Worm (Caenorhabditis elegans): Measurements from ENCODE around the gene srm-6.
A peak's percentile ranks its signal among the peaks of the same experiment; 100 is the strongest.

The srm-6 gene

DNA sequence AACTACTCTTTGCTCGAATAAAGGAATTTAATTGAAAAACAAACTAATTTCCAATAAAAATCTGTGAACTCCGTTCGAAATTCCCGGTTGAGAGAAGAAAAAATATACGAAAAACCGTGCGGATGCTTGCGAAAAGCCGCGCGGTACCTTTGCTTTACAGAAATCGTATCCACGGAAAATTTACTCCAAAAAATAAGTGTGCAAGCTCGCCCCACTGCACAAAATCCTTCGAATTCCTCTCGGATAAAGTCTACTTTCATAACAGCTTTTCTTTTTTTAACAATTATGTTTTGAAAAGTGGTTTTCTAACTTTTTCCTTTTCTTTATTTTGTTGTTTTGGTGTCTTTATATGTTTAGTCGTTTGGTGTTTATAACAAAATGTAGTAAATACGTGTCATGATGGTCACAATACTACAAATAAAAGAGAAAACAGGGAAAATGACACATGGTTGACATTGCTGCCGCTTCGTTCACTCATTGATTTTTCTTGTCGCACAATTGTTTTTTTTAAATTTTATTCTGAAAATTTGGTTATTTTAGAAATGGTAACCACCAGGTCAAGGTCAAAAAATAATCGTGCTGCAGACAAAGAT, 10.6 kb downstream of the srm-6 start, which contains the start of gene cept-2:
Gene cept-2, plus strand, starts transcription at position 533 of the 593 bp plus-strand sequence.
- TF ChIP-seq lin-32 (GFP tag; optimal IDR thresholded peaks at IDR 0.05) (no peak), sptf-1 (tag; optimal IDR thresholded peaks at IDR 0.05) (peak; percentile 56), cnd-1 (tag; optimal IDR thresholded peaks at IDR 0.05) (peak; percentile 2), ceh-83 (GFP tag; optimal IDR thresholded peaks at IDR 0.05) (no peak), hlh-1 (tag; optimal IDR thresholded peaks at IDR 0.05) (peak; percentile 40), lin-13 (tag; optimal IDR thresholded peaks at IDR 0.05) (peak; percentile 70), mep-1 (tag; optimal IDR thresholded peaks at IDR 0.05) (peak; percentile 97), unc-39 (tag; optimal IDR thresholded peaks at IDR 0.05) (no peak), unc-62 (GFP tag; optimal IDR thresholded peaks at IDR 0.05) (peak; percentile 27), ztf-11 (tag; optimal IDR thresholded peaks at IDR 0.05) (no peak), nhr-2 (tag; optimal IDR thresholded peaks at IDR 0.05) (peak; percentile 8), zip-8 (tag; optimal IDR thresholded peaks at IDR 0.05) (no peak), pha-4 (tag; optimal IDR thresholded peaks at IDR 0.05) (peak; percentile 58), nhr-12 (tag; optimal IDR thresholded peaks at IDR 0.05) (no peak), nhr-237 (tag; optimal IDR thresholded peaks at IDR 0.05) (peak; percentile 86), drap-1 (GFP tag; optimal IDR thresholded peaks at IDR 0.05) (peak; percentile 49), lsy-2 (tag; optimal IDR thresholded peaks at IDR 0.05) (peak; percentile 84), ceh-39 (tag; optimal IDR thresholded peaks at IDR 0.05) (peak; percentile 12)

DNA sequence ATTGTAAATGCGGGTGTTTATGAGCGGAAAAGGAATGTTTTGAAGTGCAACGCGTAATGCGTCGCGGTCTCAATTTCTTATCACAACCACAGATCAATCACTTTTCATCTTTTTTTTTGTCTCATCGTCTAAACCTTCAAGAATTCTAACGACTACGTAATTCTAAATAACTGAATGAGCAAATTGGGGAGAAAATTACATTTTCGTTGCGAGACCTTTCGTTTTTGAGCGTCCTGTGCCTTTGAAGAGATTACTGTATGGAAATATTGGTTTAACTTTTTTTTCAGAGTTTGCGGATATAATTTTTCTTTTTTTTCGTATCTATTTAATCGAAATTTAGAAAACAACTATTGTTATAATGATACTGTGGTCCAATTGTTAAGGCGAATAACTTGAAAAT, 13.7 kb downstream of the srm-6 start:
- TF ChIP-seq unc-39 (tag; optimal IDR thresholded peaks at IDR 0.05) (no peak), sptf-1 (tag; optimal IDR thresholded peaks at IDR 0.05) (no peak), ceh-39 (tag; optimal IDR thresholded peaks at IDR 0.05) (no peak), elt-3 (tag; optimal IDR thresholded peaks at IDR 0.05) (no peak), elt-1 (tag; optimal IDR thresholded peaks at IDR 0.05; ENCODE audit: borderline replicate concordance, insufficient read depth) (no peak), zip-8 (tag; optimal IDR thresholded peaks at IDR 0.05) (no peak), sem-2 (GFP tag; optimal IDR thresholded peaks at IDR 0.05) (no peak), mep-1 (tag; optimal IDR thresholded peaks at IDR 0.05) (no peak), nhr-28 (tag; optimal IDR thresholded peaks at IDR 0.05) (no peak)

DNA sequence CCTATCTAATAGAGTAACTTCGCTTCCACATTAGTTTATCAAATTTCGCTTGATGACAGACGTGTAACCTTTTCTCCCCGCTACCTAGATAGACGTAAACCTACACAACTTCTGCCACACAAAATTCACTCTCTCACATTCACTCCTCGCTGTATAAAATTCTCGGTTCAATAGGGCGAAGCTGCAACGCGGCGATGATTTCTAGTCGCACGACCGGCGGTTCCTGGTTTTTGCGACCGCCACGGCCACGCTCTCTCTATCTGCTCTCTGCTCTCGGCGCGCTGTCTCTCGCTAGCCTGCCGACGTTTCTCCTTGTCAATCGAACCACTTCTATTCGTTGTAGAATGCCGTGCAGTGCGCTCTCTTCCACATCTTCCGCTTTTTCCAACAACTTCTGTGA, 14.2 kb downstream of the srm-6 start:
- TF ChIP-seq flh-1 (GFP tag; optimal IDR thresholded peaks at IDR 0.05) (no peak), unc-62 (GFP tag; optimal IDR thresholded peaks at IDR 0.05) (peak; percentile 9), ham-2 (GFP tag; optimal IDR thresholded peaks at IDR 0.05) (peak; percentile 54), ztf-11 (tag; optimal IDR thresholded peaks at IDR 0.05) (peak; percentile 12), drap-1 (GFP tag; optimal IDR thresholded peaks at IDR 0.05) (peak; percentile 58), mep-1 (tag; optimal IDR thresholded peaks at IDR 0.05) (peak; percentile 6), ceh-83 (GFP tag; optimal IDR thresholded peaks at IDR 0.05) (peak; percentile 32), lsy-2 (tag; optimal IDR thresholded peaks at IDR 0.05) (peak; percentile 31), bed-3 (GFP tag; optimal IDR thresholded peaks at IDR 0.05) (no peak), zip-8 (tag; optimal IDR thresholded peaks at IDR 0.05) (no peak), ces-1 (GFP tag; optimal IDR thresholded peaks at IDR 0.05) (peak; percentile 9), nhr-237 (tag; optimal IDR thresholded peaks at IDR 0.05) (peak; percentile 56), unc-39 (tag; optimal IDR thresholded peaks at IDR 0.05) (no peak), M03D4.4 (tag; optimal IDR thresholded peaks at IDR 0.05) (peak; percentile 2), hlh-1 (tag; optimal IDR thresholded peaks at IDR 0.05) (no peak), unc-120 (tag; optimal IDR thresholded peaks at IDR 0.05; ENCODE audit: poor library complexity, severe bottlenecking) (no peak)

DNA sequence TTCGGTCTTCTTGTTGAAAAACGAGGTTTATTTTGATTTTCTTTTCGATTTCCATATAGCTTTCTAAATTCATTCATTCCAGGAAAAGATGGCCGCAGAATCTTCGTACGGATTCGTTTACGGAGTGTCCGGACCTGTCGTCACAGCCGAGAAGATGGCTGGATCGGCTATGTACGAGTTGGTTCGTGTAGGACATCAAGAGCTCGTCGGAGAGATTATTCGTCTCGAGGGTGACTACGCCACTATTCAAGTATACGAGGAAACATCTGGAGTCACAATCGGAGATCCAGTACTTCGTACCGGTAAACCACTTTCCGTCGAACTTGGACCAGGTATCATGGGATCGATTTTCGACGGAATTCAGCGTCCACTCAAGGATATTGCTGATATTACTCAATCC, 14.9 kb downstream of the srm-6 start, which contains the start of gene vha-13:
Gene vha-13, plus strand, starts transcription at position 81 of the 400 bp plus-strand sequence.
- TF ChIP-seq tbx-8 (GFP tag; optimal IDR thresholded peaks at IDR 0.05) (no peak), nhr-76 (tag; optimal IDR thresholded peaks at IDR 0.05) (no peak), ham-2 (GFP tag; optimal IDR thresholded peaks at IDR 0.05) (no peak), drap-1 (GFP tag; optimal IDR thresholded peaks at IDR 0.05) (no peak), mab-5 (tag; optimal IDR thresholded peaks at IDR 0.05) (no peak), snpc-4 (tag; optimal IDR thresholded peaks at IDR 0.05) (no peak), mls-2 (tag; optimal IDR thresholded peaks at IDR 0.05) (no peak), elt-1 (tag; optimal IDR thresholded peaks at IDR 0.05; ENCODE audit: borderline replicate concordance, insufficient read depth) (no peak), lsy-2 (tag; optimal IDR thresholded peaks at IDR 0.05) (no peak), flh-1 (GFP tag; optimal IDR thresholded peaks at IDR 0.05) (no peak), ceh-39 (tag; optimal IDR thresholded peaks at IDR 0.05) (no peak), ceh-83 (GFP tag; optimal IDR thresholded peaks at IDR 0.05) (no peak)

All from whole organism, mixed stage, embryonic.